Worm (Caenorhabditis elegans) whole organism, midembryonic: ENCODE measurements around the gene srsx-40.

Experiments used
- T22C8.4 ChIP-seq: fragments of 200-800 bp; sonication (Bioruptor generic); IDR thresholded peaks from 2 replicates; pipeline ENCODE4 v1.3.6; 2022; ENCODE audit warnings: missing genetic modification characterization, missing compliant biosample characterization
- cog-1 ChIP-seq: sonication (generic microtip); optimal IDR thresholded peaks from 2 replicates; lab custom pipeline; 2016; ENCODE audit warnings: missing genetic modification characterization, missing compliant biosample characterization
- flt-1 ChIP-seq: fragments of 200-800 bp; sonication (Bioruptor generic); IDR thresholded peaks from 2 replicates; pipeline ENCODE4 v1.3.6; 2022; ENCODE audit warnings: missing genetic modification characterization, missing compliant biosample characterization
- med-1 ChIP-seq: sonication (generic microtip); optimal IDR thresholded peaks from 2 replicates; lab custom pipeline; 2017; ENCODE audit warnings: missing genetic modification characterization, mild to moderate bottlenecking, missing compliant biosample characterization, antibody characterized with exemption, missing genetic modification reagents; ENCODE audit not compliant: insufficient read depth
- ref-1 ChIP-seq: fragments of 200-800 bp; sonication (Bioruptor generic); conservative IDR thresholded peaks from 2 replicates; pipeline ENCODE4 v1.3.6; 2022; ENCODE audit warnings: missing genetic modification reagents, missing genetic modification characterization, missing compliant biosample characterization
- tab-1 ChIP-seq: fragments of 200-800 bp; sonication (Bioruptor generic); IDR thresholded peaks from 2 replicates; pipeline ENCODE4 v1.3.6; 2022; ENCODE audit warnings: missing genetic modification characterization, missing compliant biosample characterization
- ztf-23 ChIP-seq: fragments of 200-800 bp; sonication (Bioruptor generic); IDR thresholded peaks from 2 replicates; pipeline ENCODE4 v1.3.6; 2022; ENCODE audit warnings: missing genetic modification reagents, missing genetic modification characterization, missing compliant biosample characterization
- ztf-29 ChIP-seq: fragments of 200-800 bp; sonication (Bioruptor generic); IDR thresholded peaks from 2 replicates; pipeline ENCODE4 v1.3.6; 2022; ENCODE audit warnings: missing genetic modification reagents, missing genetic modification characterization, missing compliant biosample characterization

- TF ChIP-seq ref-1 (GFP tag; lab: Robert Waterston, UW), result no peak
- no peak for TF ChIP-seq cog-1
- TF ChIP-seq T22C8.4 (GFP tag; lab: Robert Waterston, UW), result no peak
- TF ChIP-seq ztf-23 (GFP tag; lab: Robert Waterston, UW), result no peak
- TF ChIP-seq tab-1, result no peak
- TF ChIP-seq ztf-29 (GFP tag; lab: Robert Waterston, UW), result no peak
- TF ChIP-seq med-1 (GFP tag; lab: Kevin White, UChicago), result no peak
- no peak for TF ChIP-seq flt-1 (GFP tag; lab: Robert Waterston, UW)
Measured at ce11 chrV:7708525-7708924, 5.1 kb upstream of the srsx-40 start, which contains the start of gene ZK105.11.
